Worm (Caenorhabditis elegans) whole organism, young adult: Measurements from ENCODE around the gene dmd-7.

Source experiments
- D2030.7 ChIP-seq: fragments of 200-800 bp; sonication (Bioruptor generic); IDR thresholded peaks from 2 replicates; pipeline ENCODE4 v1.3.6; 2022; ENCODE audit warnings: missing genetic modification reagents, missing genetic modification characterization, missing compliant biosample characterization
- F22D6.2 ChIP-seq: sonication (generic microtip); optimal IDR thresholded peaks from 2 replicates; lab custom pipeline; 2016; ENCODE audit warnings: mild to moderate bottlenecking, missing genetic modification characterization, missing compliant biosample characterization
- F37B4.10 ChIP-seq: fragments of 200-800 bp; sonication (Bioruptor generic); IDR thresholded peaks from 2 replicates; pipeline ENCODE4 v1.3.6; 2022; ENCODE audit warnings: missing genetic modification characterization, missing compliant biosample characterization
- F39B2.1 ChIP-seq: fragments of 200-800 bp; sonication (Bioruptor generic); IDR thresholded peaks from 2 replicates; pipeline ENCODE4 v1.3.6; 2022; ENCODE audit warnings: missing genetic modification reagents, missing genetic modification characterization, missing compliant biosample characterization
- F57C9.4 ChIP-seq: sonication (generic microtip); optimal IDR thresholded peaks from 2 replicates; lab custom pipeline; 2017; ENCODE audit warnings: mild to moderate bottlenecking, missing genetic modification characterization, missing compliant biosample characterization
- K11D2.4 ChIP-seq: fragments of 200-800 bp; sonication (Bioruptor generic); IDR thresholded peaks from 2 replicates; pipeline ENCODE4 v1.3.6; 2022; ENCODE audit warnings: missing genetic modification reagents, missing genetic modification characterization, missing compliant biosample characterization
- T26A5.8 ChIP-seq: sonication (generic microtip); optimal IDR thresholded peaks from 2 replicates; lab custom pipeline; 2016; ENCODE audit warnings: missing genetic modification characterization, missing compliant biosample characterization
- Y53G8AR.9 ChIP-seq: fragments of 200-800 bp; sonication (Bioruptor generic); conservative IDR thresholded peaks from 2 replicates; pipeline ENCODE4 v1.3.6; 2022; ENCODE audit warnings: missing genetic modification reagents, missing genetic modification characterization, missing compliant biosample characterization
- Y56A3A.18 ChIP-seq: fragments of 200-800 bp; sonication (Bioruptor generic); IDR thresholded peaks from 2 replicates; pipeline ENCODE4 v1.3.6; 2022; ENCODE audit warnings: missing genetic modification reagents, missing genetic modification characterization, missing compliant biosample characterization
- Y79H2A.3 ChIP-seq: fragments of 200-800 bp; sonication (Bioruptor generic); conservative IDR thresholded peaks from 2 replicates; pipeline ENCODE4 v1.3.6; 2022; ENCODE audit warnings: missing genetic modification reagents, missing genetic modification characterization, missing compliant biosample characterization
- aptf-3 ChIP-seq: fragments of 200-800 bp; sonication (Bioruptor generic); IDR thresholded peaks from 2 replicates; pipeline ENCODE4 v1.3.6; 2022; ENCODE audit warnings: missing genetic modification characterization, missing compliant biosample characterization
- atf-7 ChIP-seq: sonication (generic microtip); optimal IDR thresholded peaks from 2 replicates; lab custom pipeline; 2017; ENCODE audit warnings: mild to moderate bottlenecking, missing genetic modification characterization, missing compliant biosample characterization
- athp-1 ChIP-seq: sonication (generic microtip); optimal IDR thresholded peaks from 2 replicates; lab custom pipeline; 2017; ENCODE audit warnings: mild to moderate bottlenecking, missing genetic modification characterization, missing compliant biosample characterization
- attf-3 ChIP-seq: fragments of 200-800 bp; sonication (Bioruptor generic); conservative IDR thresholded peaks from 2 replicates; pipeline ENCODE4 v1.3.6; 2022; ENCODE audit warnings: missing genetic modification reagents, missing genetic modification characterization, missing compliant biosample characterization
- cebp-1 ChIP-seq, 2 experiments: fragments of 200-800 bp in 1 of 2; sonication (Bioruptor generic) in 1 of 2; sonication (generic microtip) in 1 of 2; IDR thresholded peaks in 1 of 2; optimal IDR thresholded peaks in 1 of 2; 2 replicates each; pipeline versions ENCODE4 v1.3.6 to Lab custom; 2017 to 2022; ENCODE audit warnings: missing compliant biosample characterization in 2 of 2, missing genetic modification characterization in 2 of 2, mild to moderate bottlenecking in 1 of 2, missing genetic modification reagents in 1 of 2, moderate library complexity in 1 of 2
- ceh-40 ChIP-seq: fragments of 200-800 bp; sonication (Bioruptor generic); IDR thresholded peaks from 2 replicates; pipeline ENCODE4 v1.3.6; 2022; ENCODE audit warnings: missing genetic modification characterization, missing compliant biosample characterization
- ceh-79 ChIP-seq: sonication (generic microtip); optimal IDR thresholded peaks from 2 replicates; lab custom pipeline; 2017; ENCODE audit warnings: mild to moderate bottlenecking, missing genetic modification characterization, missing compliant biosample characterization
- chd-7 ChIP-seq: sonication (generic microtip); optimal IDR thresholded peaks from 2 replicates; lab custom pipeline; 2016; ENCODE audit warnings: mild to moderate bottlenecking, missing genetic modification characterization, moderate library complexity, missing compliant biosample characterization
- egl-44 ChIP-seq: fragments of 200-800 bp; sonication (Bioruptor generic); IDR thresholded peaks from 2 replicates; pipeline ENCODE4 v1.3.6; 2022; ENCODE audit warnings: missing genetic modification reagents, missing genetic modification characterization, missing compliant biosample characterization
- ekl-4 ChIP-seq: fragments of 200-800 bp; sonication (Bioruptor generic); IDR thresholded peaks from 2 replicates; pipeline ENCODE4 v1.3.6; 2022; ENCODE audit warnings: missing genetic modification reagents, missing genetic modification characterization, missing compliant biosample characterization
- fkh-3 ChIP-seq: sonication (generic microtip); optimal IDR thresholded peaks from 2 replicates; lab custom pipeline; 2016; ENCODE audit warnings: mild to moderate bottlenecking, missing genetic modification characterization, missing compliant biosample characterization
- hmg-20 ChIP-seq: fragments of 200-800 bp; sonication (Bioruptor generic); IDR thresholded peaks from 2 replicates; pipeline ENCODE4 v1.3.6; 2022; ENCODE audit warnings: missing genetic modification reagents, missing genetic modification characterization, missing compliant biosample characterization
- let-526 ChIP-seq: fragments of 200-800 bp; sonication (Bioruptor generic); IDR thresholded peaks from 2 replicates; pipeline ENCODE4 v1.3.6; 2022; ENCODE audit warnings: missing genetic modification reagents, missing genetic modification characterization, missing compliant biosample characterization
- let-607 ChIP-seq, 2 experiments: fragments of 200-800 bp in 1 of 2; sonication (Bioruptor generic) in 1 of 2; sonication (generic microtip) in 1 of 2; optimal IDR thresholded peaks; 2 replicates each; lab custom pipeline; 2016 to 2018; ENCODE audit warnings: mild to moderate bottlenecking in 2 of 2, missing compliant biosample characterization in 2 of 2, missing genetic modification characterization in 2 of 2, moderate library complexity in 2 of 2, missing genotype in 1 of 2
- lin-54 ChIP-seq: fragments of 200-800 bp; sonication (Bioruptor generic); optimal IDR thresholded peaks from 2 replicates; lab custom pipeline; 2018; ENCODE audit warnings: mild to moderate bottlenecking, missing genetic modification characterization, missing compliant biosample characterization
- lir-1 ChIP-seq: fragments of 200-800 bp; sonication (Bioruptor generic); conservative IDR thresholded peaks from 2 replicates; pipeline ENCODE4 v1.3.6; 2022; ENCODE audit warnings: missing genetic modification reagents, missing genetic modification characterization, missing compliant biosample characterization
- lsl-1 ChIP-seq: fragments of 200-800 bp; sonication (Bioruptor generic); optimal IDR thresholded peaks from 2 replicates; lab custom pipeline; 2018; ENCODE audit warnings: mild to moderate bottlenecking, missing genetic modification characterization, moderate library complexity, missing compliant biosample characterization
- madf-3 ChIP-seq: fragments of 200-800 bp; sonication (Bioruptor generic); IDR thresholded peaks from 2 replicates; pipeline ENCODE4 v1.3.6; 2022; ENCODE audit warnings: missing genetic modification reagents, missing genetic modification characterization, missing compliant biosample characterization
- mcd-1 ChIP-seq: fragments of 200-800 bp; sonication (Bioruptor generic); IDR thresholded peaks from 2 replicates; pipeline ENCODE4 v1.3.6; 2022; ENCODE audit warnings: missing genetic modification reagents, missing genetic modification characterization, missing compliant biosample characterization
- nhr-179 ChIP-seq: sonication (generic microtip); optimal IDR thresholded peaks from 2 replicates; lab custom pipeline; 2016; ENCODE audit warnings: mild to moderate bottlenecking, missing genetic modification characterization, missing compliant biosample characterization
- pha-4 ChIP-seq: fragments of 150-350 bp; sonication (generic microtip); optimal IDR thresholded peaks from 2 replicates; lab custom pipeline; 2014; ENCODE audit warnings: missing biosample characterization, missing genetic modification reagents, missing genetic modification characterization
- rec-8 ChIP-seq, 2 experiments: sonication (generic microtip); optimal IDR thresholded peaks; 2 replicates each; lab custom pipeline; 2016; ENCODE audit warnings: mild to moderate bottlenecking in 2 of 2, missing genetic modification characterization in 2 of 2, missing genetic modification reagents in 2 of 2, missing genotype in 2 of 2, missing biosample characterization in 1 of 2, missing compliant biosample characterization in 1 of 2, moderate library complexity in 1 of 2
- repo-1 ChIP-seq: sonication (generic microtip); optimal IDR thresholded peaks from 2 replicates; lab custom pipeline; 2017; ENCODE audit warnings: mild to moderate bottlenecking, missing genetic modification characterization, missing compliant biosample characterization
- sea-2 ChIP-seq: fragments of 200-800 bp; sonication (Bioruptor generic); IDR thresholded peaks from 2 replicates; pipeline ENCODE4 v1.3.6; 2022; ENCODE audit warnings: missing genetic modification characterization, missing compliant biosample characterization
- snpc-1.3 ChIP-seq: sonication (generic microtip); optimal IDR thresholded peaks from 2 replicates; lab custom pipeline; 2017; ENCODE audit warnings: missing genetic modification characterization, mild to moderate bottlenecking, missing compliant biosample characterization, antibody characterized with exemption, moderate library complexity, missing genotype, missing genetic modification reagents; ENCODE audit not compliant: insufficient read depth
- snpc-3.4 ChIP-seq: sonication (generic microtip); optimal IDR thresholded peaks from 2 replicates; lab custom pipeline; 2017; ENCODE audit warnings: missing genetic modification characterization, mild to moderate bottlenecking, missing compliant biosample characterization, antibody characterized with exemption, moderate library complexity, missing genotype, missing genetic modification reagents
- snpc-4 ChIP-seq, 5 experiments: fragments of 150-350 bp in 1 of 5; sonication (generic microtip) in 4 of 5; optimal IDR thresholded peaks; 2 replicates each; lab custom pipeline; 2014 to 2018; ENCODE audit warnings: missing genetic modification characterization in 5 of 5, missing biosample characterization in 3 of 5, antibody characterized with exemption in 2 of 5, mild to moderate bottlenecking in 2 of 5, missing compliant biosample characterization in 2 of 5, missing genotype in 2 of 5, moderate library complexity in 2 of 5, missing genetic modification reagents in 1 of 5
- somi-1 ChIP-seq: fragments of 200-800 bp; sonication (Bioruptor generic); optimal IDR thresholded peaks from 2 replicates; lab custom pipeline; 2018; ENCODE audit warnings: mild to moderate bottlenecking, missing genetic modification characterization, missing compliant biosample characterization
- xnd-1 ChIP-seq: sonication (generic microtip); optimal IDR thresholded peaks from 2 replicates; lab custom pipeline; 2016; ENCODE audit warnings: missing genotype, missing genetic modification reagents, missing genetic modification characterization, missing compliant biosample characterization
- zfh-2 ChIP-seq: fragments of 200-800 bp; sonication (Bioruptor generic); conservative IDR thresholded peaks from 2 replicates; pipeline ENCODE4 v1.3.6; 2022; ENCODE audit warnings: missing genetic modification reagents, missing genetic modification characterization, missing compliant biosample characterization
- zim-3 ChIP-seq: sonication (generic microtip); optimal IDR thresholded peaks from 2 replicates; lab custom pipeline; 2017; ENCODE audit warnings: mild to moderate bottlenecking, missing genetic modification characterization, moderate library complexity, missing compliant biosample characterization
- ztf-18 ChIP-seq: sonication (generic microtip); optimal IDR thresholded peaks from 2 replicates; lab custom pipeline; 2016; ENCODE audit warnings: missing genotype, mild to moderate bottlenecking, missing genetic modification characterization, missing compliant biosample characterization
- ztf-26 ChIP-seq: sonication (generic microtip); optimal IDR thresholded peaks from 2 replicates; lab custom pipeline; 2017; ENCODE audit warnings: missing genetic modification characterization, missing compliant biosample characterization
- ztf-6 ChIP-seq: fragments of 200-800 bp; sonication (Bioruptor generic); IDR thresholded peaks from 2 replicates; pipeline ENCODE4 v1.3.6; 2022; ENCODE audit warnings: missing genetic modification reagents, missing genetic modification characterization, missing compliant biosample characterization

Gene dmd-7

DNA sequence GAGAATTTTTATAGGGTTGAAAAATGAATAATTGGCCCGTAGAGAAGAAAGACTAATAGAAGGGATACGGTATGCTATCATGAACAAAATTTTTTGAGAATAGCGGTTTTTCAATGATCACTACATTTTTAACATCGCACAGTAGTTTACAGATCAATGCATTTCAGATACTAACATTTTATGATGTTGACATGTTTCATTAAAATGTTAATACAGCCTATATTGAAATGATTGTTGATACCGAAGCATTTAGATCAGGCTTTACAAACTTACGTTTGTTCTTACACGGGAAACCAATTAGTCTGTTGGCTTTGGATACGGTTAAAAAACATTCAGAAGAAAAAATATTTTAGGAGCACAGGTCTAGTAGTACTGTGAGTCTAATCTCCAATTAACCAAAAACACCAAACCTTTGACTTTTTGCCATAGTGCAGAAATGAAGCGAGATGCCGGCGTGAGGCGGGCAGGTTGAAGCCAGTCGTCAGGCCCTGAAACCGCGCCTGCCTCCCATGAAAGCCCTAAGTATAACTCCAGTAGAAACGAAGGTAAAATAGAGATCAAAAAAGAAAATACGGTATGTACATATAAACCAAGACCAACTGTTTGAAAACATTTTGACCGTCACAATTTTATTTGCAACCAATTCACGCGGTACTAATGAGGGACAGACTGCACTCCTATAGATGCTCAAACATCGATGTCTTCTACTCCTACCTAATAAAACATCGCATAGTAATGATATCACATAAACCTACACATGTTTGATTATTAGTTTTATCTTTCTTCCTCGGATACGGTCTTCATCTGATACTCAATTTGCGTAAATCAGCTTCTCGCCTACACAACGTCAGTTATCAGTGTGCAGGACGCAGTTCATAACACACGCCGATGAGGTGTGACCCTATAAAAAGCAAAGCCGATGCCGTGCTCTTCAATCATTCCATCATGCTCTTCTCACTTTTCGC, 31.7 kb downstream of the dmd-7 start, which contains the start of gene fil-2 (continued):
- TF ChIP-seq lir-1 (GFP tag; lab: Robert Waterston, UW) (no peak), chd-7 (tag; lab: Kevin White, UChicago) (peak; percentile 57), mcd-1 (no peak; the same call in 1 of the 2 replicates), D2030.7 (GFP tag; lab: Robert Waterston, UW) (no peak), repo-1 (peak; percentile 94), snpc-4 (GFP tag; optimal IDR thresholded peaks at IDR 0.05; lab: Kevin White, UChicago) (no peak), snpc-4 (tag; optimal IDR thresholded peaks at IDR 0.05; lab: Kevin White, UChicago) (no peak), ceh-40 (GFP tag; lab: Robert Waterston, UW) (no peak), nhr-179 (tag; lab: Kevin White, UChicago) (no peak), let-607 (tag; optimal IDR thresholded peaks at IDR 0.05; lab: Kevin White, UChicago) (peak in 1 of 2 experiments; percentile 4), somi-1 (GFP tag; lab: Kevin White, UChicago) (no peak), aptf-3 (GFP tag; lab: Robert Waterston, UW) (no peak), ceh-79 (tag; lab: Kevin White, UChicago) (peak; percentile 39), let-526 (GFP tag; lab: Robert Waterston, UW) (0 out of 2 replicates have a peak, but pooled peaks have one; percentile 25), lsl-1 (GFP tag; lab: Kevin White, UChicago) (no peak), K11D2.4 (GFP tag; lab: Robert Waterston, UW) (peak; percentile 40), F37B4.10 (GFP tag; lab: Robert Waterston, UW) (0 out of 2 replicates have a peak, but pooled peaks have one; percentile 4), ztf-18 (tag; lab: Kevin White, UChicago) (no peak), ztf-6 (GFP tag; lab: Robert Waterston, UW) (no peak), snpc-3.4 (no peak), athp-1 (no peak), atf-7 (tag; lab: Kevin White, UChicago) (peak; percentile 80), F57C9.4 (tag; lab: Kevin White, UChicago) (peak; percentile 38), pha-4 (tag; lab: Kevin White, UChicago) (no peak), rec-8 (tag; optimal IDR thresholded peaks at IDR 0.05; lab: Kevin White, UChicago) (no peak), sea-2 (GFP tag; lab: Robert Waterston, UW) (peak; percentile 37; the same call in 1 of the 2 replicates), zim-3 (tag; lab: Kevin White, UChicago) (peak; percentile 31), Y53G8AR.9 (GFP tag; lab: Robert Waterston, UW) (peak; percentile 95), cebp-1 (GFP tag; IDR thresholded peaks at IDR 0.05; lab: Robert Waterston, UW) (no peak), cebp-1 (tag; optimal IDR thresholded peaks at IDR 0.05; lab: Kevin White, UChicago) (peak; percentile 71), lin-54 (GFP tag; lab: Kevin White, UChicago) (peak; percentile 11), hmg-20 (GFP tag; lab: Robert Waterston, UW) (0 out of 2 replicates have a peak, but pooled peaks have one; percentile 19), Y79H2A.3 (GFP tag; lab: Robert Waterston, UW) (no peak), ekl-4 (0 out of 2 replicates have a peak, but pooled peaks have one; percentile 65), xnd-1 (tag; lab: Kevin White, UChicago) (no peak), fkh-3 (tag; lab: Kevin White, UChicago) (peak; percentile 29), zfh-2 (GFP tag; lab: Robert Waterston, UW) (no peak), ztf-26 (tag; lab: Kevin White, UChicago) (peak; percentile 23), attf-3 (no peak), F22D6.2 (tag; lab: Kevin White, UChicago) (peak; percentile 17), F39B2.1 (0 out of 2 replicates have a peak, but pooled peaks have one; percentile 16), snpc-1.3 (tag; lab: Kevin White, UChicago) (peak; percentile 8), madf-3 (GFP tag; lab: Robert Waterston, UW) (peak; percentile 56; the same call in 1 of the 2 replicates), egl-44 (GFP tag; lab: Robert Waterston, UW) (peak; percentile 62; the same call in 1 of the 2 replicates), T26A5.8 (peak; percentile 17), Y56A3A.18 (GFP tag; lab: Robert Waterston, UW) (peak; percentile 95)
